Fruit fly (Drosophila melanogaster) whole organism, embryonic: ENCODE results near the gene CG32650.

Source experiments
- CG10147 ChIP-seq: fragments of 200-800 bp; sonication (Bioruptor generic); optimal IDR thresholded peaks from 2 replicates; lab custom pipeline; 2019; ENCODE audit warnings: missing biosample characterization, mild to moderate bottlenecking, missing genetic modification characterization, moderate library complexity
- CG10959 ChIP-seq: fragments of 200-800 bp; sonication (Bioruptor generic); IDR thresholded peaks from 2 replicates; pipeline ENCODE4 v1.3.6; 2022; ENCODE audit warnings: missing biosample characterization, missing genetic modification characterization
- CG11093 ChIP-seq: fragments of 200-800 bp; sonication (Bioruptor generic); IDR thresholded peaks from 3 replicates; pipeline ENCODE4 v1.3.6; 2022; ENCODE audit warnings: missing biosample characterization, missing genetic modification characterization
- CG11456 ChIP-seq: fragments of 200-800 bp; sonication (Bioruptor generic); IDR thresholded peaks from 3 replicates; pipeline ENCODE4 v1.3.6; 2022; ENCODE audit warnings: missing biosample characterization, missing genetic modification characterization
- CG11560 ChIP-seq: fragments of 200-800 bp; sonication (Bioruptor generic); IDR thresholded peaks from 3 replicates; pipeline ENCODE4 v1.3.6; 2022; ENCODE audit warnings: missing biosample characterization, missing genetic modification characterization
- CG12659 ChIP-seq: fragments of 200-800 bp; sonication (Bioruptor generic); optimal IDR thresholded peaks from 3 replicates; lab custom pipeline; 2017; ENCODE audit warnings: mild to moderate bottlenecking, missing biosample characterization, missing genetic modification reagents, missing genetic modification characterization
- CG14965 ChIP-seq: fragments of 200-800 bp; sonication (Bioruptor generic); optimal IDR thresholded peaks from 2 replicates; lab custom pipeline; 2016; ENCODE audit warnings: missing biosample characterization, missing genetic modification characterization, borderline replicate concordance
- CG17186 ChIP-seq: fragments of 200-800 bp; sonication (Bioruptor generic); optimal IDR thresholded peaks from 3 replicates; lab custom pipeline; 2017; ENCODE audit warnings: missing biosample characterization, missing genetic modification reagents, missing genetic modification characterization
- CG18011 ChIP-seq: fragments of 200-800 bp; sonication (Bioruptor generic); optimal IDR thresholded peaks from 2 replicates; lab custom pipeline; 2017; ENCODE audit warnings: missing biosample characterization, missing genetic modification characterization, mild to moderate bottlenecking, moderate library complexity, missing genotype
- CG18764 ChIP-seq: fragments of 200-800 bp; sonication (Bioruptor generic); optimal IDR thresholded peaks from 3 replicates; lab custom pipeline; 2016; ENCODE audit warnings: missing biosample characterization, missing genetic modification characterization
- CG2199 ChIP-seq: fragments of 200-800 bp; sonication (Bioruptor generic); IDR thresholded peaks from 3 replicates; pipeline ENCODE4 v1.3.6; 2022; ENCODE audit warnings: missing biosample characterization, missing genetic modification characterization
- CG2202 ChIP-seq: fragments of 200-800 bp; sonication (Bioruptor generic); optimal IDR thresholded peaks from 2 replicates; lab custom pipeline; 2018; ENCODE audit warnings: missing biosample characterization, mild to moderate bottlenecking, missing genetic modification characterization
- CG2889 ChIP-seq: fragments of 200-800 bp; sonication (Bioruptor generic); IDR thresholded peaks from 3 replicates; pipeline ENCODE4 v1.3.6; 2022; ENCODE audit warnings: missing biosample characterization, missing genetic modification characterization
- CG31365 ChIP-seq: fragments of 200-800 bp; sonication (Bioruptor generic); optimal IDR thresholded peaks from 2 replicates; lab custom pipeline; 2018; ENCODE audit warnings: missing biosample characterization, mild to moderate bottlenecking, missing genetic modification characterization
- CG3281 ChIP-seq: fragments of 200-800 bp; sonication (Bioruptor generic); optimal IDR thresholded peaks from 3 replicates; lab custom pipeline; 2017; ENCODE audit warnings: missing biosample characterization, mild to moderate bottlenecking, missing genetic modification characterization
- CG33213 ChIP-seq: fragments of 200-800 bp; sonication (Bioruptor generic); optimal IDR thresholded peaks from 3 replicates; lab custom pipeline; 2016; ENCODE audit warnings: missing biosample characterization, missing genetic modification characterization
- CG6854 ChIP-seq: fragments of 200-800 bp; sonication (Bioruptor generic); optimal IDR thresholded peaks from 3 replicates; lab custom pipeline; 2017; ENCODE audit warnings: missing biosample characterization, mild to moderate bottlenecking, missing genetic modification characterization
- CG7556 ChIP-seq: fragments of 200-800 bp; sonication (Bioruptor generic); optimal IDR thresholded peaks from 2 replicates; lab custom pipeline; 2017; ENCODE audit warnings: missing biosample characterization, mild to moderate bottlenecking, missing genetic modification characterization
- CG7839 ChIP-seq: fragments of 200-800 bp; sonication (Bioruptor generic); optimal IDR thresholded peaks from 3 replicates; lab custom pipeline; 2018; ENCODE audit warnings: missing biosample characterization, mild to moderate bottlenecking, missing genetic modification characterization, moderate library complexity
- CG8089 ChIP-seq: fragments of 200-800 bp; sonication (Bioruptor generic); optimal IDR thresholded peaks from 3 replicates; lab custom pipeline; 2016; ENCODE audit warnings: missing biosample characterization, missing genetic modification characterization
- CG8765 ChIP-seq: fragments of 200-800 bp; sonication (Bioruptor generic); IDR thresholded peaks from 2 replicates; pipeline ENCODE4 v1.3.6; 2022; ENCODE audit warnings: missing biosample characterization, missing genetic modification characterization
- Chrac-16 ChIP-seq: fragments of 200-800 bp; sonication (Bioruptor generic); optimal IDR thresholded peaks from 3 replicates; lab custom pipeline; 2016; ENCODE audit warnings: missing biosample characterization, missing genetic modification characterization
- CrebB ChIP-seq: fragments of 200-800 bp; sonication (Bioruptor generic); optimal IDR thresholded peaks from 3 replicates; lab custom pipeline; 2018; ENCODE audit warnings: missing biosample characterization, mild to moderate bottlenecking, missing genetic modification characterization
- D19B ChIP-seq: fragments of 200-800 bp; sonication (Bioruptor generic); optimal IDR thresholded peaks from 2 replicates; lab custom pipeline; 2017; ENCODE audit warnings: missing biosample characterization, mild to moderate bottlenecking, missing genetic modification characterization
- Dll ChIP-seq: fragments of 200-800 bp; sonication (Bioruptor generic); IDR thresholded peaks from 4 replicates; pipeline ENCODE4 v1.3.6; 2022; ENCODE audit warnings: missing biosample characterization, missing genetic modification characterization; ENCODE audit not compliant: partially characterized antibody
- E2f1 ChIP-seq: fragments of 200-800 bp; sonication (Bioruptor generic); IDR thresholded peaks from 2 replicates; pipeline ENCODE4 v1.3.6; 2022; ENCODE audit warnings: missing biosample characterization, missing genetic modification characterization
- HmgD ChIP-seq: fragments of 200-800 bp; sonication (Bioruptor generic); optimal IDR thresholded peaks from 3 replicates; lab custom pipeline; 2016; ENCODE audit warnings: missing biosample characterization, missing genetic modification characterization
- Hr39 ChIP-seq: fragments of >200 bp; optimal IDR thresholded peaks from 2 replicates; lab custom pipeline; 2017
- Hsf ChIP-seq: fragments of 200-800 bp; sonication (Bioruptor generic); optimal IDR thresholded peaks from 3 replicates; lab custom pipeline; 2016; ENCODE audit warnings: missing biosample characterization, missing genetic modification characterization
- NfI ChIP-seq: fragments of 200-800 bp; sonication (Bioruptor generic); optimal IDR thresholded peaks from 3 replicates; lab custom pipeline; 2018; ENCODE audit warnings: missing biosample characterization, mild to moderate bottlenecking, missing genetic modification characterization, moderate library complexity
- PHDP ChIP-seq: fragments of 200-800 bp; sonication (Bioruptor generic); optimal IDR thresholded peaks from 3 replicates; lab custom pipeline; 2018; ENCODE audit warnings: missing biosample characterization, mild to moderate bottlenecking, missing genetic modification characterization, moderate library complexity
- Xrp1 ChIP-seq: fragments of 200-800 bp; sonication (Bioruptor generic); IDR thresholded peaks from 2 replicates; pipeline ENCODE4 v1.3.6; 2022; ENCODE audit warnings: missing biosample characterization, missing genetic modification characterization
- YL-1 ChIP-seq: fragments of 200-800 bp; sonication (Bioruptor generic); optimal IDR thresholded peaks from 3 replicates; lab custom pipeline; 2017; ENCODE audit warnings: missing biosample characterization, mild to moderate bottlenecking, missing genetic modification characterization
- aop ChIP-seq: fragments of 200-800 bp; sonication (Bioruptor generic); IDR thresholded peaks from 2 replicates; pipeline ENCODE4 v1.3.6; 2022; ENCODE audit warnings: missing biosample characterization, missing genetic modification characterization
- ara ChIP-seq: fragments of 200-800 bp; sonication (Bioruptor generic); IDR thresholded peaks from 2 replicates; pipeline ENCODE4 v1.3.6; 2022; ENCODE audit warnings: missing biosample characterization, missing genetic modification characterization
- cwo ChIP-seq: fragments of 200-800 bp; sonication (Bioruptor generic); optimal IDR thresholded peaks from 3 replicates; lab custom pipeline; 2017; ENCODE audit warnings: missing biosample characterization, missing genetic modification characterization, mild to moderate bottlenecking, moderate library complexity, missing genetic modification reagents
- esg ChIP-seq: fragments of 200-800 bp; sonication (Bioruptor generic); conservative IDR thresholded peaks from 2 replicates; pipeline ENCODE4 v1.3.6; 2022; ENCODE audit warnings: missing biosample characterization, missing genetic modification characterization
- eyg ChIP-seq: fragments of 200-800 bp; sonication (Bioruptor generic); optimal IDR thresholded peaks from 3 replicates; lab custom pipeline; 2016; ENCODE audit warnings: missing biosample characterization, missing genetic modification characterization
- grn ChIP-seq: fragments of 200-800 bp; sonication (Bioruptor generic); optimal IDR thresholded peaks from 3 replicates; lab custom pipeline; 2017; ENCODE audit warnings: missing biosample characterization, missing genetic modification characterization
- jigr1 ChIP-seq: fragments of 200-800 bp; sonication (Bioruptor generic); IDR thresholded peaks from 3 replicates; pipeline ENCODE4 v1.3.6; 2022; ENCODE audit warnings: missing biosample characterization, missing genetic modification characterization
- jumu ChIP-seq: fragments of 200-800 bp; sonication (Bioruptor generic); optimal IDR thresholded peaks from 3 replicates; lab custom pipeline; 2016; ENCODE audit warnings: missing biosample characterization, missing genetic modification characterization
- kni ChIP-seq: fragments of 200-800 bp; sonication (Bioruptor generic); optimal IDR thresholded peaks from 3 replicates; lab custom pipeline; 2017; ENCODE audit warnings: mild to moderate bottlenecking, missing biosample characterization, missing genetic modification reagents, missing genetic modification characterization
- nerfin-1 ChIP-seq: fragments of 200-800 bp; sonication (Bioruptor generic); optimal IDR thresholded peaks from 3 replicates; lab custom pipeline; 2019; ENCODE audit warnings: missing biosample characterization, mild to moderate bottlenecking, missing genetic modification characterization, moderate library complexity
- peb ChIP-seq: fragments of 200-800 bp; sonication (Bioruptor generic); IDR thresholded peaks from 2 replicates; pipeline ENCODE4 v1.3.6; 2022; ENCODE audit warnings: missing biosample characterization, missing genetic modification characterization
- pho ChIP-seq: fragments of 200-800 bp; sonication (Bioruptor generic); optimal IDR thresholded peaks from 2 replicates; lab custom pipeline; 2016; ENCODE audit warnings: missing biosample characterization, missing genetic modification characterization
- ranshi ChIP-seq: fragments of 200-800 bp; sonication (Bioruptor generic); IDR thresholded peaks from 2 replicates; pipeline ENCODE4 v1.3.6; 2022; ENCODE audit warnings: missing biosample characterization, missing genetic modification characterization
- rib ChIP-seq: fragments of 200-800 bp; sonication (Bioruptor generic); IDR thresholded peaks from 2 replicates; pipeline ENCODE4 v1.3.6; 2022; ENCODE audit warnings: missing biosample characterization, missing genetic modification characterization
- shn ChIP-seq: fragments of 200-800 bp; sonication (Bioruptor generic); optimal IDR thresholded peaks from 3 replicates; lab custom pipeline; 2016; ENCODE audit warnings: missing biosample characterization, missing genetic modification characterization
- slou ChIP-seq: fragments of 200-800 bp; sonication (Bioruptor generic); optimal IDR thresholded peaks from 3 replicates; lab custom pipeline; 2016; ENCODE audit warnings: missing biosample characterization, missing genetic modification characterization
- tgo ChIP-seq: fragments of 200-800 bp; sonication (Bioruptor generic); IDR thresholded peaks from 3 replicates; pipeline ENCODE4 v1.3.6; 2022; ENCODE audit warnings: missing biosample characterization, missing genetic modification characterization
- vvl ChIP-seq: fragments of 200-800 bp; sonication (Bioruptor generic); IDR thresholded peaks from 2 replicates; pipeline ENCODE4 v1.3.6; 2022; ENCODE audit warnings: missing biosample characterization, missing genetic modification characterization

The CG32650 gene

DNA sequence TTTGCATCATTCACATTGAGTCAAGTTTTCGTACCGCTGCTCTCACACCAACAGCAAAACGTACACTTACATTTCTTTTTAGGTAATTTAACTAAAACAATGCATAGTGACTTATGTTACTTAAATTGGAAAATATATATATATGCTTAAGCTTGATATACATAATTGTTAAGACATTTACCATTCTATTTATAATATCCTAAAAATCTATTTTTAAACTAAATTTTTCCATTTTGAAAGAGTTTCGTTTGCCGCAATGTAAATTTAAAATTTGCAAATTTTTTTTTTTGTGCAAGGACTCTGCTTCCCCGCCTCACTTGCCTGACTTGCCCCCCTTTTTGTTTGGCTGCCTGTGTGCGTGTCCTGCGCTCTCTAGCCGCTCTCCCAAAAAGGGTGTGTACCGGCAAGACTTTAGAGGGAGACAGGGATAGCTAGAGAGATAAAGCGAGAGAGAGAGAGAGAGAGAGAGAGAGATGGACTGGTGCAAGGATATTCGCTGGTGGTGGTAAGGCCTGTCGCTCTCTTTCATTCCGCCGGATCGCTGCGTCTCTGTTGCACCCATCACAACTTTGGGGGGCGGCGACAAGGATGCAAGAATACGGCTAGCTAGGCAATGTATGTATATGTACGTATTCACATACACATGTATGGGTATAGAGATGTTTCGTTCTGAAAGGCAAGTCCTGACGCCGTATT, 39.5 kb upstream of the CG32650 start (continued):
- TF ChIP-seq CG33213 (GFP tag; lab: Kevin White, UChicago) (no peak), shn (GFP tag; lab: Kevin White, UChicago) (no peak), Hr39 (lab: Kevin White, UChicago) (no peak), CG10959 (GFP tag; lab: Robert Waterston, UW) (no peak), CG2202 (tag; lab: Kevin White, UChicago) (no peak), CG10147 (GFP tag; lab: Kevin White, UChicago) (peak; percentile 60), CG7839 (tag; lab: Kevin White, UChicago) (peak; percentile 73), CG6854 (GFP tag; lab: Kevin White, UChicago) (peak; percentile 44), pho (GFP tag; lab: Kevin White, UChicago) (no peak), CG17186 (GFP tag; lab: Kevin White, UChicago) (no peak), ranshi (GFP tag; lab: Robert Waterston, UW) (no peak), HmgD (GFP tag; lab: Kevin White, UChicago) (no peak), CG18011 (GFP tag; lab: Kevin White, UChicago) (no peak), CG11093 (GFP tag; lab: Robert Waterston, UW) (no peak), CG3281 (GFP tag; lab: Kevin White, UChicago) (peak; percentile 35), eyg (no peak), jumu (GFP tag; lab: Kevin White, UChicago) (no peak), grn (GFP tag; lab: Kevin White, UChicago) (no peak), Hsf (GFP tag; lab: Kevin White, UChicago) (no peak), CG7556 (GFP tag; lab: Kevin White, UChicago) (peak; percentile 69), CG18764 (GFP tag; lab: Kevin White, UChicago) (no peak), ara (GFP tag; lab: Robert Waterston, UW) (no peak), Dll (GFP tag; lab: Robert Waterston, UW) (no peak), CG11456 (GFP tag; lab: Robert Waterston, UW) (no peak), NfI (GFP tag; lab: Kevin White, UChicago) (peak; percentile 4), tgo (GFP tag; lab: Robert Waterston, UW) (peak; percentile 49; the same call in 1 of the 3 replicates), jigr1 (no peak), D19B (no peak), nerfin-1 (tag; lab: Kevin White, UChicago) (peak; percentile 72), CG14965 (GFP tag; lab: Kevin White, UChicago) (no peak), CrebB (tag; lab: Kevin White, UChicago) (no peak), slou (GFP tag; lab: Kevin White, UChicago) (no peak), peb (no peak), CG31365 (no peak), CG8765 (no peak), CG2889 (GFP tag; lab: Robert Waterston, UW) (no peak), CG11560 (no peak), esg (GFP tag; lab: Robert Waterston, UW) (no peak), kni (GFP tag; lab: Kevin White, UChicago) (no peak), CG2199 (GFP tag; lab: Robert Waterston, UW) (no peak), PHDP (tag; lab: Kevin White, UChicago) (peak; percentile 60), CG12659 (GFP tag; lab: Kevin White, UChicago) (peak; percentile 29), aop (GFP tag; lab: Robert Waterston, UW) (no peak), CG8089 (no peak), Xrp1 (GFP tag; lab: Robert Waterston, UW) (no peak), YL-1 (no peak), vvl (GFP tag; lab: Robert Waterston, UW) (peak; percentile 31; the same call in 1 of the 2 replicates), Chrac-16 (GFP tag; lab: Kevin White, UChicago) (no peak), E2f1 (GFP tag; lab: Robert Waterston, UW) (peak; percentile 47), cwo (GFP tag; lab: Kevin White, UChicago) (peak; percentile 55), rib (GFP tag; lab: Robert Waterston, UW) (no peak)
